Fruit fly (Drosophila melanogaster): ENCODE measurements around the gene IP3K1.

IP3K1 gene

DNA sequence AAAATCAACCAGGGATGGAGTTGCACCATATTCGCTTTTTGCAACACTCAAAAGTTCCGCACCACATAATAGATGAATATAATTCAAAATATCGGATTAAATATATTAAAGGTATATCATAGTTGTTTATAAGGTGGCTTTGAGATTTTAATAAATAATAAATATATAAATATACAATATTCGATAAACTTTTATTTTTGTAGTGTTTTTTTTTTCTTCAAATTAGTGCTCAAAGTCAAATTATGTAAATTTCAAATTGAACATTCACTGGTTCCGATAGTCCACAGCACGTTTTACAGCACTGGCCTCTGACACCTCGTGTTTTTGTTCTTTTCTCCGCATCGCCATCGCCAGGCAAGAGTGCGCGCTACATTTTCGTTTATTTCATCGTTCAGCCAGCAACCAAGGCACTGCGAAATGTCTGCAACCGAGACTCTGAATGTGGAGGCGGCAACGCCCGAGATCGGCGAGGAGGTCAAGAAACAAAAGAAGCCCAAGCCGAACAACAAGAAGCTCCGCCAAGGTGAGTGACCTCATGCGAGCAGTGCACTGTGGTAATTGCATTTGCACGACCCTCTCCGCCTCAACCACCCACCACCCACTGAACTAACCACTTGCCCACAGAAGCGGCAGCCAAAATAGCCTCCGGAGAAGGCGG lies 18.8 kb upstream of the IP3K1 start, which contains the start of the genes Taf11 and und (continued):
- TF ChIP-seq CG3065 (GFP tag; optimal IDR thresholded peaks at IDR 0.05) (no peak), Hr3 (GFP tag; optimal IDR thresholded peaks at IDR 0.05) (peak; percentile 42), H2.0 (GFP tag; IDR thresholded peaks at IDR 0.05) (no peak), Xrp1 (GFP tag; IDR thresholded peaks at IDR 0.05) (peak; percentile 28; the same call in 1 of the 2 replicates), CG17385 (GFP tag; optimal IDR thresholded peaks at IDR 0.05) (peak; percentile 7), CG31224 (GFP tag; IDR thresholded peaks at IDR 0.05) (no peak), D (optimal IDR thresholded peaks at IDR 0.05) (no peak), D (GFP tag; optimal IDR thresholded peaks at IDR 0.05) (no peak), CG14441 (GFP tag; IDR thresholded peaks at IDR 0.05) (no peak), CG17568 (GFP tag; optimal IDR thresholded peaks at IDR 0.05) (no peak), CG11093 (GFP tag; IDR thresholded peaks at IDR 0.05) (no peak), CG15696 (tag; optimal IDR thresholded peaks at IDR 0.05) (peak; percentile 36), Max (GFP tag; optimal IDR thresholded peaks at IDR 0.05) (peak; percentile 81), fru (optimal IDR thresholded peaks at IDR 0.05) (no peak), usp (GFP tag; optimal IDR thresholded peaks at IDR 0.05) (no peak), CG6854 (GFP tag; optimal IDR thresholded peaks at IDR 0.05) (no peak), bcd (GFP tag; optimal IDR thresholded peaks at IDR 0.05) (peak; percentile 48), CG8281 (tag; optimal IDR thresholded peaks at IDR 0.05) (no peak), inv (GFP tag; IDR thresholded peaks at IDR 0.05; ENCODE audit: partially characterized antibody) (peak; percentile 77), CG17612 (GFP tag; IDR thresholded peaks at IDR 0.05) (no peak), CG32772 (GFP tag; IDR thresholded peaks at IDR 0.05) (no peak), CG34224 (GFP tag; IDR thresholded peaks at IDR 0.05; ENCODE audit: partially characterized antibody) (peak; percentile 47; the same call in 2 of the 3 replicates), amos (GFP tag; IDR thresholded peaks at IDR 0.05; ENCODE audit: partially characterized antibody) (peak; percentile 72), CG13287 (GFP tag; IDR thresholded peaks at IDR 0.05; ENCODE audit: partially characterized antibody) (peak; percentile 75), CG14965 (GFP tag; optimal IDR thresholded peaks at IDR 0.05; ENCODE audit: borderline replicate concordance) (no peak), Bgb (GFP tag; IDR thresholded peaks at IDR 0.05; ENCODE audit: partially characterized antibody) (peak; percentile 59), hth (optimal IDR thresholded peaks at IDR 0.05) (no peak), exex (tag; optimal IDR thresholded peaks at IDR 0.05) (peak; percentile 9), sna (GFP tag; IDR thresholded peaks at IDR 0.05; ENCODE audit: partially characterized antibody) (peak; percentile 71; the same call in 1 of the 2 replicates), CG7786 (GFP tag; optimal IDR thresholded peaks at IDR 0.05) (no peak), unc-4 (GFP tag; IDR thresholded peaks at IDR 0.05; ENCODE audit: partially characterized antibody) (peak; percentile 75), lab (GFP tag; optimal IDR thresholded peaks at IDR 0.05) (peak; percentile 59), CG2129 (GFP tag; IDR thresholded peaks at IDR 0.05; ENCODE audit: partially characterized antibody) (peak; percentile 40; the same call in 1 of the 2 replicates), CG14710 (tag; optimal IDR thresholded peaks at IDR 0.05) (peak; percentile 72)

dm6 chr2L:9766758-9767157 lies 15.4 kb upstream of the IP3K1 start, which contains the start of gene CG4017:
CG4017 (plus strand) TSS chr2L:9767058.
- TF ChIP-seq pan (optimal IDR thresholded peaks at IDR 0.05): no peak
- no peak for TF ChIP-seq pan (GFP tag; optimal IDR thresholded peaks at IDR 0.05 in 1 of 2, IDR thresholded peaks at IDR 0.05 in 1 of 2)
- TF ChIP-seq CG7357 (GFP tag; IDR thresholded peaks at IDR 0.05): no peak
- TF ChIP-seq Ssrp (tag; optimal IDR thresholded peaks at IDR 0.05): no peak
- no peak for TF ChIP-seq CG7271 (tag; optimal IDR thresholded peaks at IDR 0.05)
- no peak for TF ChIP-seq dati (GFP tag; IDR thresholded peaks at IDR 0.05)
